Worm (Caenorhabditis elegans) whole organism, L2 larva: Measurements from ENCODE around the gene srt-5.

ENCODE experiments used
- F13H6.1 ChIP-seq: sonication (generic microtip); optimal IDR thresholded peaks from 2 replicates; lab custom pipeline; 2016; ENCODE audit warnings: missing genetic modification characterization, missing compliant biosample characterization
- ama-1 ChIP-seq: fragments of 150-350 bp; optimal IDR thresholded peaks from 2 replicates; lab custom pipeline; 2018; ENCODE audit warnings: inconsistent platforms
- elt-1 ChIP-seq: fragments of 150-350 bp; optimal IDR thresholded peaks from 2 replicates; lab custom pipeline; 2014; ENCODE audit warnings: missing biosample characterization, missing genetic modification characterization
- elt-3 ChIP-seq: sonication (generic microtip); optimal IDR thresholded peaks from 2 replicates; lab custom pipeline; 2017; ENCODE audit warnings: missing biosample characterization, missing genetic modification characterization
- lin-13 ChIP-seq: fragments of 150-350 bp; optimal IDR thresholded peaks from 2 replicates; lab custom pipeline; 2014; ENCODE audit warnings: missing biosample characterization, missing genetic modification reagents, missing genetic modification characterization
- nhr-11 ChIP-seq: fragments of 150-350 bp; optimal IDR thresholded peaks from 2 replicates; lab custom pipeline; 2014; ENCODE audit warnings: missing biosample characterization, missing genetic modification characterization
- nhr-237 ChIP-seq: fragments of 150-350 bp; optimal IDR thresholded peaks from 2 replicates; lab custom pipeline; 2014; ENCODE audit warnings: missing biosample characterization, missing genetic modification characterization
- nhr-25 ChIP-seq: fragments of 150-350 bp; sonication (generic microtip); optimal IDR thresholded peaks from 3 replicates; lab custom pipeline; 2014; ENCODE audit warnings: missing biosample characterization, missing genetic modification characterization
- snpc-4 ChIP-seq: fragments of 150-350 bp; optimal IDR thresholded peaks from 2 replicates; lab custom pipeline; 2014; ENCODE audit warnings: missing biosample characterization, missing genetic modification characterization
- unc-62 ChIP-seq: fragments of 150-350 bp; optimal IDR thresholded peaks from 2 replicates; lab custom pipeline; 2014; ENCODE audit warnings: missing biosample characterization, missing genetic modification reagents, missing genetic modification characterization
- zag-1 ChIP-seq: fragments of 150-350 bp; optimal IDR thresholded peaks from 2 replicates; lab custom pipeline; 2014; ENCODE audit warnings: missing biosample characterization, missing genetic modification characterization
- ztf-4 ChIP-seq: fragments of 150-350 bp; optimal IDR thresholded peaks from 2 replicates; lab custom pipeline; 2014; ENCODE audit warnings: missing biosample characterization, missing genetic modification characterization

ce11 chrV:3112198-3112597 is 31.5 kb upstream of the srt-5 start:
- TF ChIP-seq lin-13 (GFP tag; lab: Kevin White, UChicago) (no peak), snpc-4 (no peak), nhr-25 (tag; lab: Kevin White, UChicago) (no peak), zag-1 (tag; lab: Kevin White, UChicago) (no peak), elt-3 (tag; lab: Kevin White, UChicago) (no peak), elt-1 (no peak), unc-62 (no peak), nhr-237 (no peak), ama-1 (lab: Kevin White, UChicago) (no peak), F13H6.1 (tag; lab: Kevin White, UChicago) (no peak), ztf-4 (tag; lab: Kevin White, UChicago) (no peak), nhr-11 (tag; lab: Kevin White, UChicago) (no peak)
